Fruit fly (Drosophila melanogaster): Measurements from ENCODE around the gene dnt.

The dnt gene

dm6 chr2L:19342018-19342417, 21.0 kb downstream of the dnt start (continued):
- peak; percentile 84 for TF ChIP-seq CG11504 (tag; optimal IDR thresholded peaks at IDR 0.05)
- TF ChIP-seq fru (optimal IDR thresholded peaks at IDR 0.05) = no peak
- peak; percentile 16 for TF ChIP-seq tin (GFP tag; optimal IDR thresholded peaks at IDR 0.05)
- no peak for TF ChIP-seq CG6765 (GFP tag; optimal IDR thresholded peaks at IDR 0.05)
- no peak for TF ChIP-seq fu2 (GFP tag; optimal IDR thresholded peaks at IDR 0.05)
- TF ChIP-seq org-1 (GFP tag; optimal IDR thresholded peaks at IDR 0.05) = no peak
- TF ChIP-seq CG16863 (GFP tag; optimal IDR thresholded peaks at IDR 0.05) = peak; percentile 42
- no peak for TF ChIP-seq CG7745 (tag; optimal IDR thresholded peaks at IDR 0.05)
- TF ChIP-seq esg (GFP tag; conservative IDR thresholded peaks at IDR 0.05) = 0 out of 2 replicates have a peak, but pooled peaks have one; percentile 13
- no peak for TF ChIP-seq tgo (GFP tag; IDR thresholded peaks at IDR 0.05)
- no peak for TF ChIP-seq jing (GFP tag; optimal IDR thresholded peaks at IDR 0.05)
- peak; percentile 8 for TF ChIP-seq CG4820 (GFP tag; optimal IDR thresholded peaks at IDR 0.05)
- no peak for TF ChIP-seq trh (GFP tag; optimal IDR thresholded peaks at IDR 0.05)
- TF ChIP-seq CG8388 (GFP tag; optimal IDR thresholded peaks at IDR 0.05) = peak; percentile 69
- TF ChIP-seq CG11247 (GFP tag; IDR thresholded peaks at IDR 0.05) = no peak
- TF ChIP-seq nmo (GFP tag; optimal IDR thresholded peaks at IDR 0.05) = peak; percentile 36
- TF ChIP-seq unc-4 (GFP tag; IDR thresholded peaks at IDR 0.05; ENCODE audit: partially characterized antibody) = no peak
- TF ChIP-seq Hmx (GFP tag; optimal IDR thresholded peaks at IDR 0.05) = no peak
- TF ChIP-seq ftz-f1 (GFP tag; optimal IDR thresholded peaks at IDR 0.05) = no peak
- no peak for TF ChIP-seq Lpt (GFP tag; optimal IDR thresholded peaks at IDR 0.05)
- no peak for TF ChIP-seq CG13775 (GFP tag; optimal IDR thresholded peaks at IDR 0.05)
- TF ChIP-seq CG13624 (GFP tag; optimal IDR thresholded peaks at IDR 0.05) = no peak
- no peak for TF ChIP-seq CG10565 (GFP tag; optimal IDR thresholded peaks at IDR 0.05)
- no peak for TF ChIP-seq CG6272 (GFP tag; IDR thresholded peaks at IDR 0.05)
- TF ChIP-seq Nf-YB (GFP tag; optimal IDR thresholded peaks at IDR 0.05) = no peak
- TF ChIP-seq pan (optimal IDR thresholded peaks at IDR 0.05) = no peak
- no peak for TF ChIP-seq pan (GFP tag; optimal IDR thresholded peaks at IDR 0.05 in 1 of 2, IDR thresholded peaks at IDR 0.05 in 1 of 2)
- TF ChIP-seq eyg (GFP tag; optimal IDR thresholded peaks at IDR 0.05) = no peak
- no peak; the same call in 1 of the 2 replicates for TF ChIP-seq CG4404 (GFP tag; IDR thresholded peaks at IDR 0.05)
- peak; percentile 55 for TF ChIP-seq CG2678 (tag; optimal IDR thresholded peaks at IDR 0.05)
- TF ChIP-seq CG8944 (GFP tag; optimal IDR thresholded peaks at IDR 0.05) = peak; percentile 4
- TF ChIP-seq disco-r (GFP tag; optimal IDR thresholded peaks at IDR 0.05) = no peak
- no peak for TF ChIP-seq Poxn (GFP tag; IDR thresholded peaks at IDR 0.05)
- no peak for TF ChIP-seq CG15011 (GFP tag; optimal IDR thresholded peaks at IDR 0.05)
- TF ChIP-seq CG12744 (GFP tag; optimal IDR thresholded peaks at IDR 0.05) = no peak
- no peak for TF ChIP-seq CG18011 (GFP tag; optimal IDR thresholded peaks at IDR 0.05)
- no peak for TF ChIP-seq CG17802 (tag; optimal IDR thresholded peaks at IDR 0.05)
- TF ChIP-seq CG1832 (GFP tag; optimal IDR thresholded peaks at IDR 0.05) = no peak
- TF ChIP-seq bab2 (GFP tag; optimal IDR thresholded peaks at IDR 0.05) = peak; percentile 29
- TF ChIP-seq zen2 (GFP tag; IDR thresholded peaks at IDR 0.05; ENCODE audit: partially characterized antibody) = no peak
- TF ChIP-seq CG13424 (tag; optimal IDR thresholded peaks at IDR 0.05) = peak; percentile 28
- TF ChIP-seq Hr78 (GFP tag; optimal IDR thresholded peaks at IDR 0.05) = no peak
- no peak for TF ChIP-seq sug (tag; optimal IDR thresholded peaks at IDR 0.05)
- no peak for TF ChIP-seq CG6683 (GFP tag; optimal IDR thresholded peaks at IDR 0.05)
- peak; percentile 23 for TF ChIP-seq CG6654 (GFP tag; optimal IDR thresholded peaks at IDR 0.05)
- no peak for TF ChIP-seq sqz (GFP tag; optimal IDR thresholded peaks at IDR 0.05)
- no peak for TF ChIP-seq CG31224 (GFP tag; IDR thresholded peaks at IDR 0.05)
- no peak for TF ChIP-seq Doc2 (GFP tag; IDR thresholded peaks at IDR 0.05)
- TF ChIP-seq CG4707 (GFP tag; optimal IDR thresholded peaks at IDR 0.05) = peak; percentile 7
- TF ChIP-seq HHEX (GFP tag; optimal IDR thresholded peaks at IDR 0.05) = no peak
- TF ChIP-seq CG8290 (GFP tag; optimal IDR thresholded peaks at IDR 0.05) = no peak
- TF ChIP-seq CG8290 (tag; optimal IDR thresholded peaks at IDR 0.05) = no peak

Data from whole organism, embryonic.